Worm (Caenorhabditis elegans) whole organism, L1 larva: ENCODE measurements around the gene klo-2.

Experiments used
- C04F5.9 ChIP-seq: sonication (generic microtip); optimal IDR thresholded peaks from 2 replicates; lab custom pipeline; 2016; ENCODE audit warnings: missing genetic modification characterization, missing compliant biosample characterization
- F16B12.6 ChIP-seq: fragments of 150-350 bp; optimal IDR thresholded peaks from 2 replicates; lab custom pipeline; 2014; ENCODE audit warnings: missing biosample characterization, missing genetic modification characterization
- aha-1 ChIP-seq: fragments of 150-350 bp; optimal IDR thresholded peaks from 2 replicates; lab custom pipeline; 2014; ENCODE audit warnings: missing biosample characterization, missing genetic modification characterization
- alr-1 ChIP-seq: fragments of 200-800 bp; sonication (Bioruptor generic); optimal IDR thresholded peaks from 2 replicates; lab custom pipeline; 2018; ENCODE audit warnings: borderline replicate concordance, mild to moderate bottlenecking, missing genetic modification characterization, missing compliant biosample characterization
- aly-2 ChIP-seq: fragments of 150-350 bp; optimal IDR thresholded peaks from 2 replicates; lab custom pipeline; 2014; ENCODE audit warnings: missing biosample characterization, missing genetic modification characterization
- blmp-1 ChIP-seq: fragments of 150-350 bp; optimal IDR thresholded peaks from 2 replicates; lab custom pipeline; 2014; ENCODE audit warnings: missing biosample characterization, missing genetic modification characterization
- ceh-82 ChIP-seq, 3 experiments: fragments of 150-350 bp in 1 of 3; sonication (generic microtip) in 2 of 3; optimal IDR thresholded peaks; 2 replicates each; lab custom pipeline; 2014 to 2017; ENCODE audit warnings: missing biosample characterization in 3 of 3, missing genetic modification characterization in 3 of 3
- ceh-90 ChIP-seq: sonication (generic microtip); optimal IDR thresholded peaks from 2 replicates; lab custom pipeline; 2016; ENCODE audit warnings: missing genetic modification characterization, missing compliant biosample characterization
- ces-1 ChIP-seq: fragments of 150-350 bp; optimal IDR thresholded peaks from 2 replicates; lab custom pipeline; 2014; ENCODE audit warnings: missing biosample characterization, missing genetic modification reagents, missing genetic modification characterization
- dpl-1 ChIP-seq, 3 experiments: fragments of 150-350 bp in 2 of 3; sonication (generic microtip) in 1 of 3; optimal IDR thresholded peaks; 2 replicates each; lab custom pipeline; 2014 to 2017; ENCODE audit warnings: missing biosample characterization in 3 of 3, missing genetic modification characterization in 3 of 3, missing genetic modification reagents in 3 of 3
- dsc-1 ChIP-seq: sonication (generic microtip); optimal IDR thresholded peaks from 2 replicates; lab custom pipeline; 2016; ENCODE audit warnings: mild to moderate bottlenecking, missing genetic modification characterization, missing compliant biosample characterization
- efl-1 ChIP-seq, 4 experiments: fragments of 150-350 bp; optimal IDR thresholded peaks in 3 of 4; peaks in 1 of 4; 1 replicate in 1 of 4; 2 replicates in 3 of 4; lab custom pipeline; 2014; ENCODE audit warnings: missing biosample characterization in 2 of 4, missing genetic modification characterization in 2 of 4, missing genetic modification reagents in 2 of 4
- egl-13 ChIP-seq: sonication (generic microtip); optimal IDR thresholded peaks from 2 replicates; lab custom pipeline; 2016; ENCODE audit warnings: missing genotype, missing genetic modification reagents, missing genetic modification characterization, missing compliant biosample characterization
- elt-3 ChIP-seq, 6 experiments: fragments of 150-350 bp in 1 of 6; sonication (generic microtip); optimal IDR thresholded peaks; 2 replicates each; lab custom pipeline; 2017 to 2018; ENCODE audit warnings: missing biosample characterization in 6 of 6, missing genetic modification characterization in 6 of 6, inconsistent platforms in 1 of 6
- fkh-4 ChIP-seq: sonication (generic microtip); optimal IDR thresholded peaks from 2 replicates; lab custom pipeline; 2016; ENCODE audit warnings: missing compliant biosample characterization, missing genetic modification characterization, borderline replicate concordance
- fkh-8 ChIP-seq: sonication (generic microtip); optimal IDR thresholded peaks from 2 replicates; lab custom pipeline; 2016; ENCODE audit warnings: mild to moderate bottlenecking, missing genetic modification characterization, missing compliant biosample characterization
- fos-1 ChIP-seq: fragments of 150-350 bp; optimal IDR thresholded peaks from 2 replicates; lab custom pipeline; 2014; ENCODE audit warnings: missing biosample characterization, missing genetic modification characterization
- hlh-17 ChIP-seq: fragments of 200-800 bp; sonication (Bioruptor generic); optimal IDR thresholded peaks from 2 replicates; lab custom pipeline; 2018; ENCODE audit warnings: missing genetic modification characterization, mild to moderate bottlenecking, missing compliant biosample characterization, moderate library complexity, borderline replicate concordance
- hlh-4 ChIP-seq: sonication (generic microtip); optimal IDR thresholded peaks from 2 replicates; lab custom pipeline; 2016; ENCODE audit warnings: mild to moderate bottlenecking, missing genetic modification characterization, missing compliant biosample characterization
- irx-1 ChIP-seq: sonication (generic microtip); optimal IDR thresholded peaks from 2 replicates; lab custom pipeline; 2016; ENCODE audit warnings: missing genetic modification characterization, missing compliant biosample characterization
- jun-1 ChIP-seq: fragments of 150-350 bp; optimal IDR thresholded peaks from 2 replicates; lab custom pipeline; 2014; ENCODE audit warnings: missing biosample characterization, missing genetic modification reagents, missing genetic modification characterization
- lin-13 ChIP-seq: fragments of 150-350 bp; optimal IDR thresholded peaks from 2 replicates; lab custom pipeline; 2014; ENCODE audit warnings: missing biosample characterization, missing genetic modification reagents, missing genetic modification characterization
- lin-15B ChIP-seq: fragments of 150-350 bp; sonication (generic microtip); optimal IDR thresholded peaks from 3 replicates; lab custom pipeline; 2014; ENCODE audit warnings: missing biosample characterization, missing genetic modification characterization
- lin-35 ChIP-seq, 2 experiments: fragments of 150-350 bp; optimal IDR thresholded peaks; 2 replicates each; lab custom pipeline; 2014; ENCODE audit warnings: missing biosample characterization in 2 of 2, missing genetic modification characterization in 2 of 2, missing genetic modification reagents in 2 of 2
- lsy-2 ChIP-seq, 2 experiments: fragments of 150-350 bp; optimal IDR thresholded peaks; 2 replicates each; lab custom pipeline; 2014; ENCODE audit warnings: missing biosample characterization in 2 of 2, missing genetic modification characterization in 2 of 2
- mab-9 ChIP-seq: fragments of 200-800 bp; sonication (Bioruptor generic); IDR thresholded peaks from 2 replicates; pipeline ENCODE4 v1.3.6; 2022; ENCODE audit warnings: missing genetic modification reagents, missing genetic modification characterization, missing compliant biosample characterization
- mep-1 ChIP-seq: fragments of 150-350 bp; optimal IDR thresholded peaks from 2 replicates; lab custom pipeline; 2014; ENCODE audit warnings: missing biosample characterization, missing genetic modification characterization
- nhr-11 ChIP-seq: fragments of 150-350 bp; optimal IDR thresholded peaks from 2 replicates; lab custom pipeline; 2014; ENCODE audit warnings: missing biosample characterization, missing genetic modification characterization
- nhr-19 ChIP-seq: fragments of 200-800 bp; sonication (Bioruptor generic); conservative IDR thresholded peaks from 2 replicates; pipeline ENCODE4 v1.3.6; 2022; ENCODE audit warnings: missing genetic modification characterization, missing compliant biosample characterization
- nhr-47 ChIP-seq: sonication (generic microtip); optimal IDR thresholded peaks from 2 replicates; lab custom pipeline; 2016; ENCODE audit warnings: mild to moderate bottlenecking, missing genetic modification characterization, moderate library complexity, missing compliant biosample characterization
- nhr-85 ChIP-seq: sonication (generic microtip); peaks from one replicate; lab custom pipeline; 2016; ENCODE audit warnings: missing genetic modification characterization, inconsistent platforms, missing compliant biosample characterization
- pag-3 ChIP-seq: sonication (generic microtip); optimal IDR thresholded peaks from 2 replicates; lab custom pipeline; 2017; ENCODE audit warnings: missing genetic modification characterization, mild to moderate bottlenecking, missing compliant biosample characterization, antibody characterized with exemption, borderline replicate concordance; ENCODE audit not compliant: insufficient read depth
- pax-3 ChIP-seq: fragments of 200-800 bp; sonication (Bioruptor generic); optimal IDR thresholded peaks from 2 replicates; lab custom pipeline; 2018; ENCODE audit warnings: mild to moderate bottlenecking, missing genetic modification characterization, moderate library complexity, missing compliant biosample characterization
- pqm-1 ChIP-seq: sonication (generic microtip); optimal IDR thresholded peaks from 3 replicates; lab custom pipeline; 2017; ENCODE audit warnings: missing biosample characterization, missing genetic modification characterization
- skn-1 ChIP-seq: fragments of 150-350 bp; optimal IDR thresholded peaks from 2 replicates; lab custom pipeline; 2014; ENCODE audit warnings: missing biosample characterization, missing genetic modification characterization
- snu-23 ChIP-seq: sonication (generic microtip); optimal IDR thresholded peaks from 2 replicates; lab custom pipeline; 2016; ENCODE audit warnings: missing genetic modification characterization, missing compliant biosample characterization
- sptf-1 ChIP-seq: fragments of 150-350 bp; optimal IDR thresholded peaks from 2 replicates; lab custom pipeline; 2014; ENCODE audit warnings: missing biosample characterization, missing genetic modification characterization
- tlp-1 ChIP-seq: fragments of 150-350 bp; optimal IDR thresholded peaks from 2 replicates; lab custom pipeline; 2014; ENCODE audit warnings: missing biosample characterization, missing genetic modification characterization
- unc-30 ChIP-seq: sonication (generic microtip); optimal IDR thresholded peaks from 2 replicates; lab custom pipeline; 2017; ENCODE audit warnings: missing biosample characterization, missing genetic modification characterization
- unc-62 ChIP-seq: fragments of 150-350 bp; optimal IDR thresholded peaks from 2 replicates; lab custom pipeline; 2014; ENCODE audit warnings: missing biosample characterization, missing genetic modification reagents, missing genetic modification characterization
- unc-86 ChIP-seq: sonication (generic microtip); optimal IDR thresholded peaks from 2 replicates; lab custom pipeline; 2016; ENCODE audit warnings: missing genetic modification characterization, missing compliant biosample characterization
- unc-98 ChIP-seq: fragments of 200-800 bp; sonication (Bioruptor generic); IDR thresholded peaks from 2 replicates; pipeline ENCODE4 v1.3.6; 2022; ENCODE audit warnings: missing genetic modification characterization, missing compliant biosample characterization
- vab-15 ChIP-seq: sonication (generic microtip); optimal IDR thresholded peaks from 2 replicates; lab custom pipeline; 2017; ENCODE audit warnings: missing genotype, mild to moderate bottlenecking, missing genetic modification characterization, missing compliant biosample characterization
- xbp-1 ChIP-seq: sonication (generic microtip); optimal IDR thresholded peaks from 2 replicates; lab custom pipeline; 2016; ENCODE audit warnings: missing genetic modification characterization, missing compliant biosample characterization
- zip-4 ChIP-seq: fragments of 200-800 bp; sonication (Bioruptor generic); optimal IDR thresholded peaks from 2 replicates; lab custom pipeline; 2018; ENCODE audit warnings: mild to moderate bottlenecking, missing genetic modification characterization, moderate library complexity, missing compliant biosample characterization
- ztf-4 ChIP-seq: fragments of 150-350 bp; optimal IDR thresholded peaks from 2 replicates; lab custom pipeline; 2014; ENCODE audit warnings: missing biosample characterization, missing genetic modification characterization

The klo-2 gene

ce11 chrIII:2445574-2446259 is at the start of gene klo-2, which contains the start of gene E02H9.7:
klo-2 (plus strand) TSS chrIII:2446209.
E02H9.7 (minus strand) TSS chrIII:2445674.
- TF ChIP-seq unc-98 (GFP tag; lab: Robert Waterston, UW) (no peak), hlh-4 (tag; lab: Kevin White, UChicago) (no peak)

ce11 chrIII:2401126-2402123 is 44.6 kb upstream of the klo-2 start, which contains the start of the genes cic-1 and strm-1:
cic-1 (minus strand) TSS chrIII:2401221.
strm-1 (plus strand) TSS chrIII:2402070.
- TF ChIP-seq xbp-1 (peak; percentile 57), zip-4 (no peak), elt-3 (tag; optimal IDR thresholded peaks at IDR 0.05; lab: Kevin White, UChicago) (peak in 1 of 6 experiments; percentile 33), blmp-1 (tag; lab: Kevin White, UChicago) (peak; percentile 99), F16B12.6 (tag; lab: Kevin White, UChicago) (peak; percentile 69), fos-1 (tag; lab: Kevin White, UChicago) (peak; percentile 12), dpl-1 (GFP tag; optimal IDR thresholded peaks at IDR 0.05; lab: Kevin White, UChicago) (peak; percentile 92 to 96 (median 95)), jun-1 (peak; percentile 32), aha-1 (tag; lab: Kevin White, UChicago) (no peak), efl-1 (optimal IDR thresholded peaks at IDR 0.05; lab: Kevin White, UChicago) (peak; percentile 80 to 96), efl-1 (GFP tag; optimal IDR thresholded peaks at IDR 0.05 in 1 of 2; lab: Kevin White, UChicago) (peak; percentile 96 to 99), lsy-2 (tag; optimal IDR thresholded peaks at IDR 0.05; lab: Kevin White, UChicago) (peak; percentile 80 to 84), pax-3 (tag; lab: Kevin White, UChicago) (no peak), irx-1 (peak; percentile 38), skn-1 (tag; lab: Kevin White, UChicago) (peak; percentile 59), unc-30 (tag; lab: Kevin White, UChicago) (no peak), alr-1 (tag; lab: Kevin White, UChicago) (no peak), hlh-17 (GFP tag; lab: Kevin White, UChicago) (no peak), lin-35 (GFP tag; optimal IDR thresholded peaks at IDR 0.05; lab: Kevin White, UChicago) (peak; percentile 95 to 96), lin-15B (peak; percentile 44), fkh-8 (tag; lab: Kevin White, UChicago) (peak; percentile 43), aly-2 (peak; percentile 2), nhr-19 (GFP tag; lab: Robert Waterston, UW) (peak; percentile 65), mep-1 (tag; lab: Kevin White, UChicago) (peak; percentile 55), unc-62 (no peak), dsc-1 (tag; lab: Kevin White, UChicago) (peak; percentile 55), vab-15 (tag; lab: Kevin White, UChicago) (no peak), egl-13 (tag; lab: Kevin White, UChicago) (no peak), unc-86 (tag; lab: Kevin White, UChicago) (peak; percentile 62), sptf-1 (tag; lab: Kevin White, UChicago) (no peak), C04F5.9 (tag; lab: Kevin White, UChicago) (no peak), tlp-1 (no peak), nhr-47 (tag; lab: Kevin White, UChicago) (peak; percentile 77), pqm-1 (tag; lab: Kevin White, UChicago) (no peak), mab-9 (peak; percentile 70), nhr-11 (tag; lab: Kevin White, UChicago) (peak; percentile 50), ceh-82 (tag; optimal IDR thresholded peaks at IDR 0.05; lab: Kevin White, UChicago) (peak; percentile 34 to 66 (median 42)), lin-13 (GFP tag; lab: Kevin White, UChicago) (no peak), ceh-90 (tag; lab: Kevin White, UChicago) (no peak), pag-3 (tag; lab: Kevin White, UChicago) (no peak), fkh-4 (tag; lab: Kevin White, UChicago) (no peak), snu-23 (GFP tag; lab: Kevin White, UChicago) (peak; percentile 85), ztf-4 (no peak), ces-1 (GFP tag; lab: Kevin White, UChicago) (no peak), nhr-85 (tag; lab: Kevin White, UChicago) (peak; percentile 32)
